Worm (Caenorhabditis elegans) whole organism, L3 larva: ENCODE data around the gene chil-7.

Source experiments
- ZK546.5 ChIP-seq: sonication (generic microtip); optimal IDR thresholded peaks from 2 replicates; lab custom pipeline; 2017; ENCODE audit warnings: missing biosample characterization, missing genetic modification characterization
- ama-1 ChIP-seq: fragments of 150-350 bp; optimal IDR thresholded peaks from 2 replicates; lab custom pipeline; 2018
- ceh-16 ChIP-seq: sonication (generic microtip); optimal IDR thresholded peaks from 2 replicates; lab custom pipeline; 2017; ENCODE audit warnings: missing biosample characterization, missing genetic modification characterization
- ceh-28 ChIP-seq: fragments of 150-350 bp; optimal IDR thresholded peaks from 2 replicates; lab custom pipeline; 2014; ENCODE audit warnings: missing biosample characterization, missing genetic modification reagents, missing genetic modification characterization
- ceh-82 ChIP-seq: fragments of 150-350 bp; optimal IDR thresholded peaks from 2 replicates; lab custom pipeline; 2014; ENCODE audit warnings: missing biosample characterization, missing genetic modification characterization
- ceh-9 ChIP-seq: sonication (generic microtip); optimal IDR thresholded peaks from 2 replicates; lab custom pipeline; 2018; ENCODE audit warnings: missing biosample characterization, missing genetic modification characterization
- daf-12 ChIP-seq: fragments of 150-350 bp; optimal IDR thresholded peaks from 2 replicates; lab custom pipeline; 2014; ENCODE audit warnings: missing biosample characterization, missing genetic modification reagents, missing genetic modification characterization
- egl-27 ChIP-seq: sonication (generic microtip); optimal IDR thresholded peaks from 4 replicates; lab custom pipeline; 2017; ENCODE audit warnings: missing biosample characterization, missing genetic modification reagents, missing genetic modification characterization
- elt-1 ChIP-seq: fragments of 150-350 bp; optimal IDR thresholded peaks from 2 replicates; lab custom pipeline; 2014; ENCODE audit warnings: missing biosample characterization, missing genetic modification characterization
- fkh-10 ChIP-seq: sonication (generic microtip); optimal IDR thresholded peaks from 2 replicates; lab custom pipeline; 2017; ENCODE audit warnings: missing biosample characterization, missing genetic modification reagents, missing genetic modification characterization
- fkh-2 ChIP-seq: fragments of 150-350 bp; optimal IDR thresholded peaks from 2 replicates; lab custom pipeline; 2014; ENCODE audit warnings: missing biosample characterization, missing genetic modification reagents, missing genetic modification characterization
- fos-1 ChIP-seq: fragments of 150-350 bp; optimal IDR thresholded peaks from 2 replicates; lab custom pipeline; 2014; ENCODE audit warnings: missing biosample characterization, missing genetic modification characterization
- hmg-11 ChIP-seq: sonication (generic microtip); optimal IDR thresholded peaks from 2 replicates; lab custom pipeline; 2016; ENCODE audit warnings: missing genetic modification characterization, missing compliant biosample characterization
- jun-1 ChIP-seq: fragments of 150-350 bp; optimal IDR thresholded peaks from 2 replicates; lab custom pipeline; 2014; ENCODE audit warnings: missing biosample characterization, missing genetic modification reagents, missing genetic modification characterization
- lin-15B ChIP-seq: fragments of 150-350 bp; optimal IDR thresholded peaks from 2 replicates; lab custom pipeline; 2014; ENCODE audit warnings: missing biosample characterization, missing genetic modification characterization
- lin-39 ChIP-seq: fragments of 150-350 bp; optimal IDR thresholded peaks from 2 replicates; lab custom pipeline; 2018; ENCODE audit warnings: missing biosample characterization, missing genetic modification reagents, missing genetic modification characterization
- mdl-1 ChIP-seq: fragments of 150-350 bp; optimal IDR thresholded peaks from 2 replicates; lab custom pipeline; 2014; ENCODE audit warnings: missing biosample characterization, missing genetic modification characterization
- mml-1 ChIP-seq: fragments of 150-350 bp; sonication (generic microtip); optimal IDR thresholded peaks from 3 replicates; lab custom pipeline; 2014; ENCODE audit warnings: missing biosample characterization, missing genetic modification characterization
- nhr-11 ChIP-seq: fragments of 150-350 bp; optimal IDR thresholded peaks from 2 replicates; lab custom pipeline; 2014; ENCODE audit warnings: missing biosample characterization, missing genetic modification characterization
- nhr-23 ChIP-seq: fragments of 150-350 bp; optimal IDR thresholded peaks from 2 replicates; lab custom pipeline; 2014; ENCODE audit warnings: missing biosample characterization, missing genetic modification reagents, missing genetic modification characterization
- nhr-237 ChIP-seq: fragments of 150-350 bp; optimal IDR thresholded peaks from 2 replicates; lab custom pipeline; 2014; ENCODE audit warnings: missing biosample characterization, missing genetic modification characterization
- nhr-25 ChIP-seq: sonication (generic microtip); optimal IDR thresholded peaks from 2 replicates; lab custom pipeline; 2017; ENCODE audit warnings: missing biosample characterization, missing genetic modification characterization
- nhr-28 ChIP-seq: fragments of 150-350 bp; optimal IDR thresholded peaks from 2 replicates; lab custom pipeline; 2014; ENCODE audit warnings: missing biosample characterization, missing genetic modification characterization
- nhr-43 ChIP-seq: sonication (generic microtip); optimal IDR thresholded peaks from 2 replicates; lab custom pipeline; 2016; ENCODE audit warnings: mild to moderate bottlenecking, missing genetic modification characterization, missing compliant biosample characterization; ENCODE audit not compliant: poor library complexity, severe bottlenecking
- nhr-67 ChIP-seq: fragments of 150-350 bp; optimal IDR thresholded peaks from 2 replicates; lab custom pipeline; 2014; ENCODE audit warnings: missing biosample characterization, missing genetic modification characterization
- nhr-76 ChIP-seq: fragments of 150-350 bp; sonication (generic microtip); optimal IDR thresholded peaks from 5 replicates; lab custom pipeline; 2014; ENCODE audit warnings: missing biosample characterization, missing genetic modification characterization
- nhr-77 ChIP-seq: fragments of 150-350 bp; optimal IDR thresholded peaks from 2 replicates; lab custom pipeline; 2014; ENCODE audit warnings: missing biosample characterization, missing genetic modification characterization
- pha-4 ChIP-seq: fragments of 150-350 bp; optimal IDR thresholded peaks from 2 replicates; lab custom pipeline; 2014; ENCODE audit warnings: missing biosample characterization, missing genetic modification reagents, missing genetic modification characterization
- pqm-1 ChIP-seq: fragments of 150-350 bp; optimal IDR thresholded peaks from 2 replicates; lab custom pipeline; 2017; ENCODE audit warnings: missing biosample characterization, missing genetic modification characterization, inconsistent platforms
- skn-1 ChIP-seq: fragments of 150-350 bp; optimal IDR thresholded peaks from 2 replicates; lab custom pipeline; 2014; ENCODE audit warnings: missing biosample characterization, missing genetic modification characterization
- tbx-2 ChIP-seq: sonication (generic microtip); optimal IDR thresholded peaks from 2 replicates; lab custom pipeline; 2016; ENCODE audit warnings: mild to moderate bottlenecking, missing genetic modification characterization, missing compliant biosample characterization
- unc-39 ChIP-seq: sonication (generic microtip); optimal IDR thresholded peaks from 4 replicates; lab custom pipeline; 2017; ENCODE audit warnings: missing biosample characterization, missing genetic modification characterization
- unc-62 ChIP-seq: fragments of 150-350 bp; sonication (generic microtip); optimal IDR thresholded peaks from 4 replicates; lab custom pipeline; 2014; ENCODE audit warnings: missing biosample characterization, missing genetic modification reagents, missing genetic modification characterization
- zag-1 ChIP-seq: fragments of 150-350 bp; optimal IDR thresholded peaks from 2 replicates; lab custom pipeline; 2014; ENCODE audit warnings: missing biosample characterization, missing genetic modification characterization
- ztf-11 ChIP-seq: fragments of 150-350 bp; optimal IDR thresholded peaks from 2 replicates; lab custom pipeline; 2014; ENCODE audit warnings: missing biosample characterization, missing genetic modification characterization
- ztf-4 ChIP-seq: fragments of 150-350 bp; optimal IDR thresholded peaks from 2 replicates; lab custom pipeline; 2014; ENCODE audit warnings: missing biosample characterization, missing genetic modification characterization

The chil-7 gene

ce11 chrII:9857791-9858190, 13.2 kb downstream of the chil-7 start, which contains the start of gene chil-6:
Gene chil-6, minus strand, starts transcription at chrII:9857891.
- no peak for TF ChIP-seq skn-1 (tag; lab: Kevin White, UChicago)
- TF ChIP-seq fkh-2: no peak
- no peak for TF ChIP-seq mdl-1
- no peak for TF ChIP-seq nhr-76 (tag; lab: Kevin White, UChicago)
- TF ChIP-seq nhr-25 (tag; lab: Kevin White, UChicago): no peak
- TF ChIP-seq lin-15B: no peak

ce11 chrII:9855620-9856019, 15.4 kb downstream of the chil-7 start, which contains the start of gene chil-4:
Gene chil-4, minus strand, starts transcription at chrII:9855720.
- TF ChIP-seq mdl-1 (no peak), skn-1 (tag; lab: Kevin White, UChicago) (no peak), tbx-2 (tag; lab: Kevin White, UChicago) (no peak), ama-1 (lab: Kevin White, UChicago) (no peak), elt-1 (no peak), nhr-43 (tag; lab: Kevin White, UChicago) (no peak), unc-62 (no peak), nhr-237 (tag; lab: Kevin White, UChicago) (no peak), daf-12 (tag; lab: Kevin White, UChicago) (no peak), hmg-11 (tag; lab: Kevin White, UChicago) (no peak), lin-39 (tag; lab: Kevin White, UChicago) (no peak), nhr-28 (tag; lab: Kevin White, UChicago) (no peak), fos-1 (tag; lab: Kevin White, UChicago) (no peak), nhr-11 (tag; lab: Kevin White, UChicago) (no peak), zag-1 (no peak), egl-27 (tag; lab: Kevin White, UChicago) (no peak), jun-1 (tag; lab: Kevin White, UChicago) (no peak), ceh-16 (tag; lab: Kevin White, UChicago) (no peak), nhr-77 (tag; lab: Kevin White, UChicago) (no peak), ceh-28 (tag; lab: Kevin White, UChicago) (no peak)

ce11 chrII:9850945-9851344, 20.0 kb downstream of the chil-7 start, which contains the start of gene ZK938.10:
Gene ZK938.10, minus strand, starts transcription at chrII:9851045.
- TF ChIP-seq lin-39 (tag; lab: Kevin White, UChicago) (no peak), ztf-11 (tag; lab: Kevin White, UChicago) (no peak), elt-1 (no peak), nhr-23 (tag; lab: Kevin White, UChicago) (no peak), nhr-43 (tag; lab: Kevin White, UChicago) (no peak), pqm-1 (tag; lab: Kevin White, UChicago) (no peak), ztf-4 (no peak), unc-62 (no peak), mml-1 (tag; lab: Kevin White, UChicago) (no peak), ama-1 (lab: Kevin White, UChicago) (no peak), unc-39 (tag; lab: Kevin White, UChicago) (no peak), ceh-9 (tag; lab: Kevin White, UChicago) (no peak), mdl-1 (no peak), nhr-67 (tag; lab: Kevin White, UChicago) (no peak), skn-1 (tag; lab: Kevin White, UChicago) (no peak), tbx-2 (tag; lab: Kevin White, UChicago) (no peak), ZK546.5 (tag; lab: Kevin White, UChicago) (no peak), nhr-11 (tag; lab: Kevin White, UChicago) (no peak), fkh-10 (GFP tag; lab: Kevin White, UChicago) (no peak)

- TF ChIP-seq ceh-16 (tag; lab: Kevin White, UChicago) (no peak), ceh-82 (tag; lab: Kevin White, UChicago) (no peak), nhr-25 (tag; lab: Kevin White, UChicago) (no peak), elt-1 (no peak), pha-4 (tag; lab: Kevin White, UChicago) (no peak), nhr-11 (tag; lab: Kevin White, UChicago) (no peak)
Observed at ce11 chrII:9849497-9849896, 21.5 kb downstream of the chil-7 start, which contains the start of gene old-2. Gene old-2, minus strand, starts transcription at chrII:9849597.
